Fruit fly (Drosophila melanogaster): ENCODE data around the gene CG14034.

CG14034 gene

DNA sequence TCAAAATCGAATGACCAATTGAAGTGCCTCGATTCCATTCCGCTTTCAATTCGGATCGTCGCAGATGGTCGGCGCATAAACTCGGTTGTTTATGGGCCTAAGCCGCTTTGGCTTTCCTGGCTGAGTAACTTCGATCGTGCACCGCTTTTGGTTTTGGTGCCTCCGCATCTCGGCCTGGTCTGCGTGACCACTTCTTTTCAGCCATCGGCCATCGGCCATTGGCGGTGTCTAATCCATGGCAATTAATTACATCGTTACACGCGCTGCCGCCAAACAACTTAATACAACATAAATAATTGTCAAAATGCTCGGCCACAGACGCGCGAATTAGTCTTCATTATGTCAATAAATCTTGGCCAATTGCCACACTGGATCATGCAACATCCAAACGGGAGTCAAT is 43.9 kb upstream of the CG14034 start:
- TF ChIP-seq brk (GFP tag; optimal IDR thresholded peaks at IDR 0.05) (no peak), CG9705 (GFP tag; optimal IDR thresholded peaks at IDR 0.05) (no peak), br (GFP tag; optimal IDR thresholded peaks at IDR 0.05) (no peak), sage (GFP tag; optimal IDR thresholded peaks at IDR 0.05) (no peak), Dfd (GFP tag; optimal IDR thresholded peaks at IDR 0.05) (no peak), psq (GFP tag; optimal IDR thresholded peaks at IDR 0.05) (no peak), foxo (GFP tag; optimal IDR thresholded peaks at IDR 0.05) (no peak), OdsH (GFP tag; optimal IDR thresholded peaks at IDR 0.05) (no peak), Dif (GFP tag; optimal IDR thresholded peaks at IDR 0.05; ENCODE audit: partially characterized antibody) (no peak), dl (GFP tag; optimal IDR thresholded peaks at IDR 0.05; ENCODE audit: insufficient read depth in 1 of 2, partially characterized antibody in 2 of 2) (no peak), pan (optimal IDR thresholded peaks at IDR 0.05) (no peak), Hr83 (GFP tag; optimal IDR thresholded peaks at IDR 0.05; ENCODE audit: poor library complexity, severe bottlenecking) (no peak), sv (GFP tag; optimal IDR thresholded peaks at IDR 0.05) (no peak), fru (GFP tag; optimal IDR thresholded peaks at IDR 0.05) (no peak), Myc (optimal IDR thresholded peaks at IDR 0.05) (no peak), ey (GFP tag; optimal IDR thresholded peaks at IDR 0.05) (no peak), dsf (GFP tag; optimal IDR thresholded peaks at IDR 0.05; ENCODE audit: borderline replicate concordance) (no peak)

- TF ChIP-seq Sp1 (GFP tag; optimal IDR thresholded peaks at IDR 0.05) (no peak), Dfd (GFP tag; optimal IDR thresholded peaks at IDR 0.05) (no peak), sv (GFP tag; optimal IDR thresholded peaks at IDR 0.05) (no peak), usp (GFP tag; optimal IDR thresholded peaks at IDR 0.05) (no peak), Abd-B (GFP tag; optimal IDR thresholded peaks at IDR 0.05) (no peak), N (GFP tag; optimal IDR thresholded peaks at IDR 0.05) (no peak)
Measured at dm6 chr2L:5259076-5259843, 42.9 kb upstream of the CG14034 start.

dm6 chr2L:5256036-5256846 is 39.9 kb upstream of the CG14034 start:
- TF ChIP-seq br (GFP tag; optimal IDR thresholded peaks at IDR 0.05) (peak; percentile 76), pan (optimal IDR thresholded peaks at IDR 0.05) (no peak), usp (GFP tag; optimal IDR thresholded peaks at IDR 0.05) (no peak), lola (GFP tag; optimal IDR thresholded peaks at IDR 0.05) (no peak), CG32264 (GFP tag; optimal IDR thresholded peaks at IDR 0.05) (no peak), Abd-B (GFP tag; optimal IDR thresholded peaks at IDR 0.05) (no peak), Sp1 (GFP tag; optimal IDR thresholded peaks at IDR 0.05) (peak; percentile 69), Myc (optimal IDR thresholded peaks at IDR 0.05) (no peak), Hr83 (GFP tag; optimal IDR thresholded peaks at IDR 0.05; ENCODE audit: poor library complexity, severe bottlenecking) (peak; percentile 92), woc (GFP tag; optimal IDR thresholded peaks at IDR 0.05) (peak; percentile 69), Dfd (GFP tag; optimal IDR thresholded peaks at IDR 0.05) (no peak), dmrt93B (GFP tag; optimal IDR thresholded peaks at IDR 0.05) (peak; percentile 34), HLH106 (tag; optimal IDR thresholded peaks at IDR 0.05) (peak; percentile 77), ey (GFP tag; optimal IDR thresholded peaks at IDR 0.05) (peak; percentile 86), CG9705 (GFP tag; optimal IDR thresholded peaks at IDR 0.05) (peak; percentile 19), Jra (GFP tag; optimal IDR thresholded peaks at IDR 0.05) (peak; percentile 25), Dif (GFP tag; optimal IDR thresholded peaks at IDR 0.05; ENCODE audit: partially characterized antibody) (no peak), Mio (GFP tag; optimal IDR thresholded peaks at IDR 0.05) (no peak), psq (GFP tag; optimal IDR thresholded peaks at IDR 0.05) (peak; percentile 68), jim (GFP tag; optimal IDR thresholded peaks at IDR 0.05) (peak; percentile 35), OdsH (GFP tag; optimal IDR thresholded peaks at IDR 0.05) (peak; percentile 75), Vsx2 (GFP tag; optimal IDR thresholded peaks at IDR 0.05; ENCODE audit: partially characterized antibody) (no peak), CrebA (GFP tag; optimal IDR thresholded peaks at IDR 0.05; ENCODE audit: borderline replicate concordance) (peak; percentile 80), Hnf4 (GFP tag; optimal IDR thresholded peaks at IDR 0.05) (peak; percentile 78), foxo (GFP tag; optimal IDR thresholded peaks at IDR 0.05) (peak; percentile 24 to 85), Rel (GFP tag; optimal IDR thresholded peaks at IDR 0.05) (peak; percentile 50), Rel (tag; optimal IDR thresholded peaks at IDR 0.05) (peak; percentile 60), dsf (GFP tag; optimal IDR thresholded peaks at IDR 0.05; ENCODE audit: borderline replicate concordance) (peak; percentile 40), N (GFP tag; optimal IDR thresholded peaks at IDR 0.05) (no peak), sage (GFP tag; optimal IDR thresholded peaks at IDR 0.05) (peak; percentile 60), fru (GFP tag; optimal IDR thresholded peaks at IDR 0.05) (peak; percentile 86), sv (GFP tag; optimal IDR thresholded peaks at IDR 0.05) (no peak), h (GFP tag; optimal IDR thresholded peaks at IDR 0.05) (peak; percentile 95), tai (GFP tag; optimal IDR thresholded peaks at IDR 0.05) (peak; percentile 78), GATAd (GFP tag; optimal IDR thresholded peaks at IDR 0.05) (peak; percentile 3), brk (GFP tag; optimal IDR thresholded peaks at IDR 0.05) (peak; percentile 71), rgr (GFP tag; optimal IDR thresholded peaks at IDR 0.05) (peak; percentile 86), Hr78 (GFP tag; optimal IDR thresholded peaks at IDR 0.05) (no peak), dl (GFP tag; optimal IDR thresholded peaks at IDR 0.05; ENCODE audit: insufficient read depth in 1 of 2, partially characterized antibody in 2 of 2) (no peak)

Data from whole organism, wandering third instar larva.